Fruit fly (Drosophila melanogaster): ENCODE results near the gene Vps33B.

The Vps33B gene

DNA sequence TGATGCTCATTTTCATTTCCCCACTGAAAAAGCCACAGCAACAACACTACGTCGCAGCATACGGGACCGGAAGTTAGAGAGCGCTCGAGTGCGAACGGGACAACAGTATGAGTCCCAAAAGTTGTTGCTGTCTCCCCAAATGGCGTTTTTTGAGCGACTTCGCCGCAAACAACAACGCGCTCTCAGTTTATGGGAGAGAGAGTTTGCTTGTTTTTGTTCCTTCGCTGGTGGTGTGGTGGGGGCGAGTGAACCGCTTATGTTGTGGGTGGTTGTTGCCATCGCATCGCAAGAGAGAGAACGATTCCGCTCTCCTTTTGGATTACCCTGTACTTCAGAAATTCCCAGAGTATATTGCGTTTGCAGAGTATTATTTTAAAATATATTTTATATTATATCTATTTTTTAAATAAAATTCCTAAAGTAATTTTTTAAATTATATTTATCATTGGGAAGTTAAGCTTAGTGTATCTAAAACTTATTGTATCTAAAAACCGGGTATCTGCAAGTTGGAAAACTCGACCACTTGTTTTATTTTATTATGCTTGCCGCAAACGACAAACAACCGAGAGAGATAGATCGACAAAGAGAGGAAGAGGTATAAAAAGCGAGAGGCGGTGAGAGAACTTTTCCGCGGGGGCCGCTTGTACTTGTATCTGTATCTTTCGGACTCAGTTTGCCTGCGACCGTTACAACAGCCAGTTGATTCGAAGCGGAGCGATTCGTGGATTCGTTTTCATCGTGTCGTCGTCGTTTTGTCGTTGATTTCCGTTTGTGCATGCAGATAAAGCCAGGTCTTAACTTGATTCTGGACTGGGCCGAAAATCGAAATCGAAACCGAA, 42.4 kb downstream of the Vps33B start, which contains the start of gene msi (continued):
- TF ChIP-seq sna (GFP tag; IDR thresholded peaks at IDR 0.05; ENCODE audit: partially characterized antibody) (0 out of 2 replicates have a peak, but pooled peaks have one; percentile 18), Mrtf (GFP tag; IDR thresholded peaks at IDR 0.05) (peak; percentile 98), D19A (tag; optimal IDR thresholded peaks at IDR 0.05) (peak; percentile 98), CG34224 (GFP tag; IDR thresholded peaks at IDR 0.05; ENCODE audit: partially characterized antibody) (peak; percentile 7; the same call in 2 of the 3 replicates), gcm2 (GFP tag; optimal IDR thresholded peaks at IDR 0.05) (no peak), mld (GFP tag; IDR thresholded peaks at IDR 0.05; ENCODE audit: partially characterized antibody) (no peak), CG10209 (GFP tag; optimal IDR thresholded peaks at IDR 0.05) (peak; percentile 99), BtbVII (GFP tag; optimal IDR thresholded peaks at IDR 0.05) (peak; percentile 97), CG18764 (GFP tag; optimal IDR thresholded peaks at IDR 0.05) (peak; percentile 93), CG17612 (GFP tag; IDR thresholded peaks at IDR 0.05) (peak; percentile 96), CG17328 (GFP tag; IDR thresholded peaks at IDR 0.05) (peak; percentile 98), sim (GFP tag; IDR thresholded peaks at IDR 0.05) (peak; percentile 96), CG32767 (GFP tag; IDR thresholded peaks at IDR 0.05) (peak; percentile 99), zen (tag; optimal IDR thresholded peaks at IDR 0.05) (peak; percentile 98), CG7839 (tag; optimal IDR thresholded peaks at IDR 0.05) (peak; percentile 100), pita (GFP tag; optimal IDR thresholded peaks at IDR 0.05) (no peak), CG33557 (GFP tag; optimal IDR thresholded peaks at IDR 0.05) (peak; percentile 97), CG14860 (GFP tag; IDR thresholded peaks at IDR 0.05; ENCODE audit: partially characterized antibody) (0 out of 3 replicates have a peak, but pooled peaks have one; percentile 21), GATAe (GFP tag; conservative IDR thresholded peaks at IDR 0.05) (peak; percentile 96), CG12236 (GFP tag; optimal IDR thresholded peaks at IDR 0.05) (no peak), Dref (GFP tag; IDR thresholded peaks at IDR 0.05) (no peak), CG10959 (GFP tag; IDR thresholded peaks at IDR 0.05) (peak; percentile 95), CG32772 (GFP tag; IDR thresholded peaks at IDR 0.05) (peak; percentile 99), nerfin-2 (GFP tag; IDR thresholded peaks at IDR 0.05; ENCODE audit: partially characterized antibody) (no peak), Hmx (GFP tag; optimal IDR thresholded peaks at IDR 0.05) (no peak), CG9437 (GFP tag; optimal IDR thresholded peaks at IDR 0.05) (peak; percentile 97), CG6854 (GFP tag; optimal IDR thresholded peaks at IDR 0.05) (peak; percentile 98), vnd (GFP tag; IDR thresholded peaks at IDR 0.05; ENCODE audit: partially characterized antibody) (no peak), CG2120 (GFP tag; optimal IDR thresholded peaks at IDR 0.05) (peak; percentile 96), CrebB (tag; optimal IDR thresholded peaks at IDR 0.05) (peak; percentile 95), CG17912 (GFP tag; optimal IDR thresholded peaks at IDR 0.05) (peak; percentile 79), hth (optimal IDR thresholded peaks at IDR 0.05) (no peak), CG13123 (GFP tag; optimal IDR thresholded peaks at IDR 0.05) (peak; percentile 93), CG14965 (GFP tag; optimal IDR thresholded peaks at IDR 0.05; ENCODE audit: borderline replicate concordance) (peak; percentile 9), CG2202 (tag; optimal IDR thresholded peaks at IDR 0.05) (peak; percentile 98), Sox100B (GFP tag; optimal IDR thresholded peaks at IDR 0.05) (peak; percentile 100), CG1602 (GFP tag; optimal IDR thresholded peaks at IDR 0.05) (peak; percentile 99), vvl (GFP tag; IDR thresholded peaks at IDR 0.05) (peak; percentile 100), nmo (GFP tag; optimal IDR thresholded peaks at IDR 0.05) (peak; percentile 100), Nf-YB (GFP tag; optimal IDR thresholded peaks at IDR 0.05) (peak; percentile 92), HHEX (GFP tag; optimal IDR thresholded peaks at IDR 0.05) (peak; percentile 98), croc (GFP tag; conservative IDR thresholded peaks at IDR 0.05) (peak; percentile 99), Dad (GFP tag; optimal IDR thresholded peaks at IDR 0.05) (peak; percentile 66), CG10267 (tag; optimal IDR thresholded peaks at IDR 0.05) (peak; percentile 99), Scr (GFP tag; IDR thresholded peaks at IDR 0.05; ENCODE audit: partially characterized antibody) (peak; percentile 36; the same call in 1 of the 2 replicates), ranshi (GFP tag; IDR thresholded peaks at IDR 0.05) (peak; percentile 99), org-1 (GFP tag; optimal IDR thresholded peaks at IDR 0.05) (peak; percentile 96), insv (GFP tag; optimal IDR thresholded peaks at IDR 0.05) (peak in 1 of 2 experiments; percentile 70)
